Worm (Caenorhabditis elegans) whole organism, mixed stage, embryonic: ENCODE results near the gene R144.12.

Source experiments
- M03D4.4 ChIP-seq: sonication (generic microtip); optimal IDR thresholded peaks from 2 replicates; lab custom pipeline; 2017; ENCODE audit warnings: mild to moderate bottlenecking, missing genetic modification characterization, missing compliant biosample characterization
- bed-3 ChIP-seq: fragments of 200-800 bp; sonication (Bioruptor generic); optimal IDR thresholded peaks from 3 replicates; lab custom pipeline; 2018; ENCODE audit warnings: mild to moderate bottlenecking, missing genetic modification characterization, moderate library complexity, missing compliant biosample characterization
- blmp-1 ChIP-seq: fragments of 150-350 bp; optimal IDR thresholded peaks from 2 replicates; lab custom pipeline; 2014; ENCODE audit warnings: missing biosample characterization, missing genetic modification characterization
- ceh-39 ChIP-seq: fragments of 150-350 bp; optimal IDR thresholded peaks from 2 replicates; lab custom pipeline; 2014; ENCODE audit warnings: missing biosample characterization, missing genetic modification characterization
- ceh-43 ChIP-seq: fragments of 200-800 bp; sonication (Bioruptor generic); optimal IDR thresholded peaks from 2 replicates; lab custom pipeline; 2018; ENCODE audit warnings: mild to moderate bottlenecking, missing genetic modification characterization, moderate library complexity, missing compliant biosample characterization
- ceh-83 ChIP-seq: fragments of 200-800 bp; sonication (Bioruptor generic); optimal IDR thresholded peaks from 2 replicates; lab custom pipeline; 2018; ENCODE audit warnings: mild to moderate bottlenecking, missing genetic modification characterization, missing compliant biosample characterization
- cnd-1 ChIP-seq: fragments of 200-800 bp; sonication (Bioruptor generic); optimal IDR thresholded peaks from 2 replicates; lab custom pipeline; 2018; ENCODE audit warnings: mild to moderate bottlenecking, missing genetic modification characterization, missing compliant biosample characterization
- drap-1 ChIP-seq: fragments of 200-800 bp; sonication (Bioruptor generic); optimal IDR thresholded peaks from 3 replicates; lab custom pipeline; 2018; ENCODE audit warnings: mild to moderate bottlenecking, missing genetic modification characterization, missing compliant biosample characterization
- elt-1 ChIP-seq: sonication (generic microtip); optimal IDR thresholded peaks from 2 replicates; lab custom pipeline; 2017; ENCODE audit warnings: missing genetic modification characterization, mild to moderate bottlenecking, missing compliant biosample characterization, antibody characterized with exemption, moderate library complexity, borderline replicate concordance; ENCODE audit not compliant: insufficient read depth
- elt-3 ChIP-seq: fragments of 150-350 bp; optimal IDR thresholded peaks from 2 replicates; lab custom pipeline; 2014; ENCODE audit warnings: missing biosample characterization, missing genetic modification characterization
- flh-1 ChIP-seq: fragments of 200-800 bp; sonication (Bioruptor generic); optimal IDR thresholded peaks from 2 replicates; lab custom pipeline; 2018; ENCODE audit warnings: mild to moderate bottlenecking, missing genetic modification characterization, moderate library complexity, missing compliant biosample characterization
- ham-2 ChIP-seq: fragments of 200-800 bp; sonication (Bioruptor generic); optimal IDR thresholded peaks from 2 replicates; lab custom pipeline; 2018; ENCODE audit warnings: mild to moderate bottlenecking, missing genetic modification characterization, missing compliant biosample characterization
- hlh-1 ChIP-seq: fragments of 150-350 bp; optimal IDR thresholded peaks from 2 replicates; lab custom pipeline; 2014; ENCODE audit warnings: missing biosample characterization, missing genetic modification reagents, missing genetic modification characterization
- lin-13 ChIP-seq: fragments of 150-350 bp; optimal IDR thresholded peaks from 2 replicates; lab custom pipeline; 2014; ENCODE audit warnings: missing biosample characterization, missing genetic modification characterization
- lin-32 ChIP-seq: fragments of 200-800 bp; sonication (Bioruptor generic); optimal IDR thresholded peaks from 2 replicates; lab custom pipeline; 2018; ENCODE audit warnings: mild to moderate bottlenecking, missing genetic modification characterization, missing compliant biosample characterization
- lsy-2 ChIP-seq: fragments of 150-350 bp; optimal IDR thresholded peaks from 2 replicates; lab custom pipeline; 2014; ENCODE audit warnings: missing biosample characterization, missing genetic modification characterization
- mep-1 ChIP-seq: fragments of 150-350 bp; optimal IDR thresholded peaks from 2 replicates; lab custom pipeline; 2017; ENCODE audit warnings: missing biosample characterization, missing genetic modification reagents, missing genetic modification characterization, inconsistent platforms
- mls-2 ChIP-seq: sonication (generic microtip); optimal IDR thresholded peaks from 2 replicates; lab custom pipeline; 2016; ENCODE audit warnings: mild to moderate bottlenecking, missing genetic modification characterization, moderate library complexity, missing compliant biosample characterization
- nhr-12 ChIP-seq: fragments of 150-350 bp; optimal IDR thresholded peaks from 2 replicates; lab custom pipeline; 2014; ENCODE audit warnings: missing biosample characterization, missing genetic modification characterization
- nhr-2 ChIP-seq: fragments of 150-350 bp; optimal IDR thresholded peaks from 2 replicates; lab custom pipeline; 2014; ENCODE audit warnings: missing biosample characterization, missing genetic modification characterization
- nhr-237 ChIP-seq: fragments of 150-350 bp; optimal IDR thresholded peaks from 2 replicates; lab custom pipeline; 2014; ENCODE audit warnings: missing biosample characterization, missing genetic modification characterization
- nhr-28 ChIP-seq: fragments of 150-350 bp; optimal IDR thresholded peaks from 2 replicates; lab custom pipeline; 2014; ENCODE audit warnings: missing biosample characterization, missing genetic modification characterization
- nhr-76 ChIP-seq: sonication (generic microtip); optimal IDR thresholded peaks from 2 replicates; lab custom pipeline; 2017; ENCODE audit warnings: missing biosample characterization, missing genetic modification characterization
- sem-2 ChIP-seq: fragments of 200-800 bp; sonication (Bioruptor generic); optimal IDR thresholded peaks from 2 replicates; lab custom pipeline; 2018; ENCODE audit warnings: mild to moderate bottlenecking, missing genetic modification characterization, missing compliant biosample characterization
- snpc-4 ChIP-seq: fragments of 150-350 bp; optimal IDR thresholded peaks from 2 replicates; lab custom pipeline; 2014; ENCODE audit warnings: missing biosample characterization, missing genetic modification characterization
- sptf-1 ChIP-seq: sonication (generic microtip); optimal IDR thresholded peaks from 2 replicates; lab custom pipeline; 2017; ENCODE audit warnings: mild to moderate bottlenecking, missing genetic modification characterization, moderate library complexity, missing compliant biosample characterization
- tbx-8 ChIP-seq: fragments of 200-800 bp; sonication (Bioruptor generic); optimal IDR thresholded peaks from 2 replicates; lab custom pipeline; 2018; ENCODE audit warnings: mild to moderate bottlenecking, missing genetic modification characterization, moderate library complexity, missing compliant biosample characterization
- unc-120 ChIP-seq: sonication (generic microtip); optimal IDR thresholded peaks from 2 replicates; lab custom pipeline; 2017; ENCODE audit warnings: missing genetic modification characterization, missing compliant biosample characterization; ENCODE audit not compliant: poor library complexity, severe bottlenecking
- unc-39 ChIP-seq: fragments of 150-350 bp; optimal IDR thresholded peaks from 2 replicates; lab custom pipeline; 2014; ENCODE audit warnings: missing biosample characterization, missing genetic modification characterization
- unc-62 ChIP-seq: fragments of 150-350 bp; optimal IDR thresholded peaks from 2 replicates; lab custom pipeline; 2014; ENCODE audit warnings: missing biosample characterization, missing genetic modification reagents, missing genetic modification characterization
- zip-8 ChIP-seq: fragments of 150-350 bp; optimal IDR thresholded peaks from 2 replicates; lab custom pipeline; 2014; ENCODE audit warnings: missing biosample characterization, missing genetic modification characterization
- ztf-11 ChIP-seq: fragments of 150-350 bp; optimal IDR thresholded peaks from 2 replicates; lab custom pipeline; 2014; ENCODE audit warnings: missing biosample characterization, missing genetic modification characterization

R144.12 gene

DNA sequence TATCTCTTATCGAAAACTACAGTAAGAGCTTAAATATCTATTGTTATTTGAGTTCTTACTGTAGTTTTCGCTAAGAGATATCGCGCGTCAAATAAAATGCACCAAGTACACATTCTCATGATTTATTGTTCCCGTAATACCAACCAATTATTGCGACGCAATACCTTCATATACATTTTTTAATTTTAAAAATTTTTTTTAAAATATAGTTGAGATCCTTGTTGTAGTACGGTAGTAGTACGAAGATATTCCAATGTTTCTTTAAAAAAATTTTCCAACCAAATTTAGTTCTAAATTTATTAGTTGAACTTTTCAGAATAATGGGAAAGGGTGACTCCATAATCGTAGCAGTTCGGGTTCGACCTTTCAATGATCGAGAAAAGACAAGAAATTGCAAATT, 23.8 kb upstream of the R144.12 start, which contains the start of gene klp-6:
klp-6 (plus strand) TSS at position 301 of the 400 bp plus-strand sequence.
- no peak for TF ChIP-seq ceh-83
- TF ChIP-seq tbx-8 (GFP tag; lab: Kevin White, UChicago): no peak
- no peak for TF ChIP-seq unc-62 (GFP tag; lab: Kevin White, UChicago)
- TF ChIP-seq lin-32 (GFP tag; lab: Kevin White, UChicago): no peak
- TF ChIP-seq nhr-76 (tag; lab: Kevin White, UChicago): no peak
- no peak for TF ChIP-seq nhr-28 (tag; lab: Kevin White, UChicago)
- no peak for TF ChIP-seq ztf-11 (tag; lab: Kevin White, UChicago)
- TF ChIP-seq M03D4.4 (tag; lab: Kevin White, UChicago): no peak

DNA sequence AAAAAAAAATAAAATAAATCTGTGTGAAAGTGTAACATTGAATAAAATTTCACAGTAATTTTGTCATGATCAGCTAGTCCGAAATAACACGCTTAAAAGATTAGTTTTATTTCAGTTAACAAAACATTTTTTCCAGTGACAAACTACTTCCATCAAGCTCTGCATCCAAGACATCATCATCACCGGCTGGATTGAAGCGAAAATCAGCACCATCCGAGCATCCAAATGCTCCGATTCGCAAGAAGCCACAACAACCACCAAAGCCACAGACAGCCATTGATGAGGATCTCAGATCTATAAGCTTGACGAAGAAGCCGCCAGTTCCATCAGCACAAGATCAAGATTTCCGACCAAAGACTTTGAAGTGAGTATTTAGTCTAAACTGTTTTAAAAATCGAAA, 20.4 kb upstream of the R144.12 start:
- TF ChIP-seq ceh-83: peak; percentile 49
- no peak for TF ChIP-seq unc-120 (tag; lab: Kevin White, UChicago)
- no peak for TF ChIP-seq nhr-76 (tag; lab: Kevin White, UChicago)
- no peak for TF ChIP-seq zip-8 (tag; lab: Kevin White, UChicago)
- TF ChIP-seq bed-3 (GFP tag; lab: Kevin White, UChicago): no peak
- TF ChIP-seq elt-1 (tag; lab: Kevin White, UChicago): no peak
- no peak for TF ChIP-seq unc-39 (tag; lab: Kevin White, UChicago)
- TF ChIP-seq flh-1: no peak
- TF ChIP-seq ceh-39: no peak
- TF ChIP-seq nhr-12 (tag; lab: Kevin White, UChicago): no peak
- no peak for TF ChIP-seq sem-2 (GFP tag; lab: Kevin White, UChicago)
- TF ChIP-seq ham-2 (GFP tag; lab: Kevin White, UChicago): no peak
- peak; percentile 8 for TF ChIP-seq mls-2 (tag; lab: Kevin White, UChicago)
- TF ChIP-seq mep-1: no peak
- TF ChIP-seq lin-13 (tag; lab: Kevin White, UChicago): no peak
- no peak for TF ChIP-seq ztf-11 (tag; lab: Kevin White, UChicago)
- no peak for TF ChIP-seq nhr-2 (tag; lab: Kevin White, UChicago)
- TF ChIP-seq sptf-1 (tag; lab: Kevin White, UChicago): peak; percentile 51
- no peak for TF ChIP-seq lin-32 (GFP tag; lab: Kevin White, UChicago)
- TF ChIP-seq drap-1 (GFP tag; lab: Kevin White, UChicago): no peak
- TF ChIP-seq nhr-28 (tag; lab: Kevin White, UChicago): no peak
- peak; percentile 13 for TF ChIP-seq tbx-8 (GFP tag; lab: Kevin White, UChicago)
- TF ChIP-seq hlh-1 (tag; lab: Kevin White, UChicago): no peak
- peak; percentile 37 for TF ChIP-seq M03D4.4 (tag; lab: Kevin White, UChicago)
- TF ChIP-seq snpc-4 (tag; lab: Kevin White, UChicago): no peak
- no peak for TF ChIP-seq blmp-1
- TF ChIP-seq unc-62 (GFP tag; lab: Kevin White, UChicago): no peak
- no peak for TF ChIP-seq elt-3 (tag; lab: Kevin White, UChicago)

DNA sequence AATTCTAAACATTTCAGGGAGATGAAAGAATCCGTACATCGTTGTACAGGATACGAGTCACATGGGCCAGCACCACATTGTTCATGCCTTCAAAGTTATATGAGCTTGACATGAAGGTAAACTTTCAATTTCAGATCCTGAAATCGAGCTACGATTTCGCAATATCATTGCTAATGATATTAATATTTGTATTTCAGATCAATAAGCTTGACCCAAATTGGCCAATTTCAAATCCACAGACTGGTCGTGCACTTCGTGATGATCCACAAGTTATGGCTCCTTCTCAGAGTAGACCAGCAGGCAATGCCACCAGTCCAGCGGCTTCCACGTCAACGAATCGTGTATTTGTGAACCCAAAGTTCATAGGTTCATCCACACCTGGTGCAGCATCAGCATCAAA, 19.6 kb upstream of the R144.12 start:
- no peak for TF ChIP-seq elt-1 (tag; lab: Kevin White, UChicago)
- no peak for TF ChIP-seq unc-62 (GFP tag; lab: Kevin White, UChicago)
- TF ChIP-seq flh-1: no peak
- no peak for TF ChIP-seq drap-1 (GFP tag; lab: Kevin White, UChicago)
- no peak for TF ChIP-seq ceh-43 (GFP tag; lab: Kevin White, UChicago)
- TF ChIP-seq unc-120 (tag; lab: Kevin White, UChicago): no peak
- no peak for TF ChIP-seq ham-2 (GFP tag; lab: Kevin White, UChicago)
- TF ChIP-seq elt-3 (tag; lab: Kevin White, UChicago): no peak
- no peak for TF ChIP-seq hlh-1 (tag; lab: Kevin White, UChicago)
- no peak for TF ChIP-seq tbx-8 (GFP tag; lab: Kevin White, UChicago)
- TF ChIP-seq nhr-76 (tag; lab: Kevin White, UChicago): no peak
- no peak for TF ChIP-seq unc-39 (tag; lab: Kevin White, UChicago)
- no peak for TF ChIP-seq ceh-83
- no peak for TF ChIP-seq lin-13 (tag; lab: Kevin White, UChicago)
- no peak for TF ChIP-seq lsy-2 (tag; lab: Kevin White, UChicago)
- no peak for TF ChIP-seq cnd-1
- TF ChIP-seq nhr-12 (tag; lab: Kevin White, UChicago): no peak
- no peak for TF ChIP-seq sptf-1 (tag; lab: Kevin White, UChicago)
- no peak for TF ChIP-seq mep-1

DNA sequence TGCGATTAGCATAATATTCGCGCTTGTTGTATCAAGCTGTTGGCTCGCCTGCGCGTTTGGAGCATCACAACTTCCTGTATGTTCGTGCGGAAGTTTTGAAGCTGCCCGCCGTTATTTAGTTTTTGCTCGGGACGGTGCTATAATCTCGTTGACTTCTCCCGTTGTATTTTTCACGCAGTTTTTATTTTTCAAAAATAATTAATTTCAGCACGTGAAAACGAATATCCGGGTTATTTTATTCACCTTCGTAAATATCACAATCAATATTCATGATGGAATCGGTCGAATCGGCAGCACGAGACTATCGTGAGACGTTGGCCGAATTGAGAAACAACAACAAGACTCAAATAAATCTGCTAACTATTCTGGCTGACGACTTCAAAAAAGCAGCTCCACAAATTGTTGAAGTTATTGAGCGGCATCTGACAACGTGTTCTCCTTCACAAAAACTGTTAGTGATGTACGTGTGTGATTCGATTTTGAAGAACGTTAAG, 18.4 kb upstream of the R144.12 start:
- TF ChIP-seq nhr-2 (tag; lab: Kevin White, UChicago): no peak
- TF ChIP-seq M03D4.4 (tag; lab: Kevin White, UChicago): no peak
- TF ChIP-seq blmp-1: no peak
- no peak for TF ChIP-seq nhr-76 (tag; lab: Kevin White, UChicago)
- TF ChIP-seq unc-62 (GFP tag; lab: Kevin White, UChicago): no peak
- TF ChIP-seq cnd-1: no peak
- TF ChIP-seq tbx-8 (GFP tag; lab: Kevin White, UChicago): no peak
- TF ChIP-seq mep-1: no peak
- no peak for TF ChIP-seq unc-39 (tag; lab: Kevin White, UChicago)
- TF ChIP-seq nhr-237 (tag; lab: Kevin White, UChicago): no peak
- no peak for TF ChIP-seq elt-3 (tag; lab: Kevin White, UChicago)
- no peak for TF ChIP-seq ceh-83
